Fruit fly (Drosophila melanogaster): ENCODE data around the gene CG14297.

Gene CG14297

DNA sequence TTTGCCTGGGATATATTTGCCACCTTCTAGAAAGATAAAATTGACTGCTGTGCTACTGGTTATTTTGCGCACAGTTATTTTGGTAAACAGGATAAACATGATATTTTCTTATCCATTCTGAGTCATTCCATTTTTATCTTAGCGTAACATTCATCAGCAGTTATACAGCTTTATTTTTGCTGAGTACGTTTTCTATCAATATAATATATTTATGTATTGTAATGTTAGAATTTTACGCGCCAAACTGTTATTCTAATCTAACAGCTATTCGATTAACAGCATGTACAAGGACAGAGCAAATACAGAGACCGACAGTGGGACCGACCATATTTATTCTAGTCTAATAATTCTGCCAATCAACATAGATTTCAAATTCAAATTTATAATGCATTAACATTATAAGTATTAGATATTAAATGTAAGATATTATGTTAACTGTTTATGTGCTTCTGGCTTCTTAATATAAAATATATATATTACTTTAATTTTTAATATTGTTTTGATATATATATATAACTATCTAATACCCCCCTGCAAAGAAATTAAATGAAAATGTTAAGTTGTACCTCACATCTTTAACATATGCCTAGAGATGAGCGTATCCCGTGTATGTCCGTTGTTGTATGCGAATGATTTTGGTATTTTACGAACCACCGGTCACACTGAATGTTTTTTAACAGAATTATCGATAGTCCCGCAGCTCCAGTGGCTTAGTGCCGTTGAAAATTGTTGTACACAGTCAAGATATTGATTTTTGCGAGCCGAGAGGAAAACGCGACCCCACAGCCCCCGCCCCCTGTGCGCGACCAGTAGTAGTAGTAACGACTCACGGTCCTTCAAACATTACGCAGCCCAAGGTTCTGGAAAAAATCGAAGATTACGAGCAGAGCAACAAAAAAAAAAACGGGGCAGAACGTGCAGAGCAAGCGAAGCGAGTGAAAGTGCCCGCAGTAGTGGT, 8.3 kb downstream of the CG14297 start, which contains the start of gene EndoA (continued):
- no peak for TF ChIP-seq CG7745 (tag; optimal IDR thresholded peaks at IDR 0.05)
- no peak for TF ChIP-seq da (GFP tag; optimal IDR thresholded peaks at IDR 0.05)
- TF ChIP-seq dmrt99B (tag; optimal IDR thresholded peaks at IDR 0.05) = peak; percentile 52
- peak; percentile 16 for TF ChIP-seq jumu (GFP tag; optimal IDR thresholded peaks at IDR 0.05)
- TF ChIP-seq hb (GFP tag; IDR thresholded peaks at IDR 0.05; ENCODE audit: partially characterized antibody) = peak; percentile 68; the same call in 2 of the 3 replicates
- TF ChIP-seq aop (GFP tag; IDR thresholded peaks at IDR 0.05) = no peak
- no peak for TF ChIP-seq Mrtf (GFP tag; IDR thresholded peaks at IDR 0.05)
- TF ChIP-seq D19A (tag; optimal IDR thresholded peaks at IDR 0.05) = peak; percentile 50
- TF ChIP-seq caup (GFP tag; optimal IDR thresholded peaks at IDR 0.05; ENCODE audit: severe bottlenecking) = peak; percentile 41
- TF ChIP-seq CG3163 (GFP tag; optimal IDR thresholded peaks at IDR 0.05) = no peak
- TF ChIP-seq CG8924 (tag; optimal IDR thresholded peaks at IDR 0.05) = peak; percentile 80
- TF ChIP-seq CG4424 (GFP tag; optimal IDR thresholded peaks at IDR 0.05) = peak; percentile 2
- no peak for TF ChIP-seq slp2 (GFP tag; optimal IDR thresholded peaks at IDR 0.05)
- TF ChIP-seq CG14710 (tag; optimal IDR thresholded peaks at IDR 0.05) = peak; percentile 58
- TF ChIP-seq HLH4C (GFP tag; IDR thresholded peaks at IDR 0.05; ENCODE audit: partially characterized antibody) = peak; percentile 61
- peak; percentile 78 for TF ChIP-seq Nf-YC (tag; optimal IDR thresholded peaks at IDR 0.05)
- peak; percentile 41 for TF ChIP-seq B-H2 (GFP tag; optimal IDR thresholded peaks at IDR 0.05)
- TF ChIP-seq CG18262 (tag; optimal IDR thresholded peaks at IDR 0.05) = peak; percentile 76
- TF ChIP-seq br (optimal IDR thresholded peaks at IDR 0.05) = no peak
- TF ChIP-seq dmrt11E (tag; optimal IDR thresholded peaks at IDR 0.05) = peak; percentile 45
- TF ChIP-seq CG14014 (GFP tag; IDR thresholded peaks at IDR 0.05) = no peak
- no peak for TF ChIP-seq CG13123 (GFP tag; optimal IDR thresholded peaks at IDR 0.05)
- no peak for TF ChIP-seq btn (GFP tag; optimal IDR thresholded peaks at IDR 0.05)
- peak; percentile 65 for TF ChIP-seq CG2116 (GFP tag; optimal IDR thresholded peaks at IDR 0.05)
- peak; percentile 43; the same call in 1 of the 2 replicates for TF ChIP-seq CG3847 (GFP tag; IDR thresholded peaks at IDR 0.05)
- TF ChIP-seq Rfx (GFP tag; IDR thresholded peaks at IDR 0.05) = peak; percentile 35
- TF ChIP-seq ERR (GFP tag; optimal IDR thresholded peaks at IDR 0.05) = peak; percentile 5
- TF ChIP-seq CG15514 (GFP tag; optimal IDR thresholded peaks at IDR 0.05) = peak; percentile 66
- peak; percentile 51 for TF ChIP-seq tin (GFP tag; optimal IDR thresholded peaks at IDR 0.05)
- 0 out of 3 replicates have a peak, but pooled peaks have one; percentile 27 for TF ChIP-seq CG14050 (GFP tag; IDR thresholded peaks at IDR 0.05)
- TF ChIP-seq toy (GFP tag; IDR thresholded peaks at IDR 0.05) = no peak
- no peak for TF ChIP-seq ttk (GFP tag; IDR thresholded peaks at IDR 0.05)
- TF ChIP-seq Med (GFP tag) = peak; percentile 81
- TF ChIP-seq Hsf (GFP tag; optimal IDR thresholded peaks at IDR 0.05) = peak; percentile 5
- TF ChIP-seq gro (GFP tag; optimal IDR thresholded peaks at IDR 0.05) = no peak
- TF ChIP-seq ken (GFP tag; IDR thresholded peaks at IDR 0.05) = no peak
- TF ChIP-seq sob (GFP tag; IDR thresholded peaks at IDR 0.05) = no peak
- TF ChIP-seq ara (GFP tag; IDR thresholded peaks at IDR 0.05) = no peak
- TF ChIP-seq CG1233 (GFP tag; optimal IDR thresholded peaks at IDR 0.05) = peak; percentile 31
- TF ChIP-seq CG6254 (GFP tag; optimal IDR thresholded peaks at IDR 0.05) = peak; percentile 13
- no peak for TF ChIP-seq Optix (GFP tag; IDR thresholded peaks at IDR 0.05)
- no peak for TF ChIP-seq CG10366 (GFP tag; IDR thresholded peaks at IDR 0.05)
- TF ChIP-seq E2f2 (GFP tag; IDR thresholded peaks at IDR 0.05) = peak; percentile 64
- no peak for TF ChIP-seq Dip2 (GFP tag; IDR thresholded peaks at IDR 0.05)
- TF ChIP-seq al (GFP tag; IDR thresholded peaks at IDR 0.05) = no peak
- no peak for TF ChIP-seq CG1647 (GFP tag; optimal IDR thresholded peaks at IDR 0.05)
- no peak; the same call in 2 of the 3 replicates for TF ChIP-seq ci (GFP tag; IDR thresholded peaks at IDR 0.05)
- no peak for TF ChIP-seq salm (tag; optimal IDR thresholded peaks at IDR 0.05)
- TF ChIP-seq pum (GFP tag; optimal IDR thresholded peaks at IDR 0.05) = no peak
- TF ChIP-seq wdn (GFP tag; IDR thresholded peaks at IDR 0.05) = 0 out of 2 replicates have a peak, but pooled peaks have one; percentile 12
- TF ChIP-seq CTCF (GFP tag; optimal IDR thresholded peaks at IDR 0.05) = peak; percentile 16

Measured in whole organism, embryonic.